Fruit fly (Drosophila melanogaster) S2 (cell line): ENCODE measurements around the gene CG14332.

Source experiments
- CG8478 ChIP-seq: fragments of >200 bp; optimal IDR thresholded peaks from 2 replicates; lab custom pipeline; 2018
- CTCF ChIP-seq, 2 experiments: fragments of >200 bp; optimal IDR thresholded peaks; 2 replicates each; lab custom pipeline; 2018

dm6 chr3R:17425417-17425915, 3.5 kb upstream of the CG14332 start, which contains the start of gene cysu:
- no peak for TF ChIP-seq CTCF (optimal IDR thresholded peaks at IDR 0.05; lab: Kevin White, UChicago)
- no peak for TF ChIP-seq CG8478 (lab: Kevin White, UChicago)
